Fruit fly (Drosophila melanogaster): ENCODE measurements around the gene Mybbp1A.

The Mybbp1A gene

dm6 chrX:599727-600126 is 29.8 kb upstream of the Mybbp1A start:
- peak; percentile 21 for TF ChIP-seq Hnf4 (GFP tag; optimal IDR thresholded peaks at IDR 0.05)
- TF ChIP-seq dmrt93B (GFP tag; optimal IDR thresholded peaks at IDR 0.05): no peak
- no peak for TF ChIP-seq usp (GFP tag; optimal IDR thresholded peaks at IDR 0.05)
- TF ChIP-seq foxo (GFP tag; optimal IDR thresholded peaks at IDR 0.05): no peak
- no peak for TF ChIP-seq CG32264 (GFP tag; optimal IDR thresholded peaks at IDR 0.05)
- peak; percentile 21 for TF ChIP-seq h (GFP tag; optimal IDR thresholded peaks at IDR 0.05)
- no peak for TF ChIP-seq dsf (GFP tag; optimal IDR thresholded peaks at IDR 0.05; ENCODE audit: borderline replicate concordance)
- no peak for TF ChIP-seq GATAd (GFP tag; optimal IDR thresholded peaks at IDR 0.05)
- no peak for TF ChIP-seq rgr (GFP tag; optimal IDR thresholded peaks at IDR 0.05)
- TF ChIP-seq Myc (optimal IDR thresholded peaks at IDR 0.05): no peak
- TF ChIP-seq brk (GFP tag; optimal IDR thresholded peaks at IDR 0.05): no peak
- TF ChIP-seq woc (GFP tag; optimal IDR thresholded peaks at IDR 0.05): no peak
- no peak for TF ChIP-seq jim (GFP tag; optimal IDR thresholded peaks at IDR 0.05)
- no peak for TF ChIP-seq Dfd (GFP tag; optimal IDR thresholded peaks at IDR 0.05)
- TF ChIP-seq CG9705 (GFP tag; optimal IDR thresholded peaks at IDR 0.05): no peak
- no peak for TF ChIP-seq Hr83 (GFP tag; optimal IDR thresholded peaks at IDR 0.05; ENCODE audit: poor library complexity, severe bottlenecking)
- no peak for TF ChIP-seq HLH106 (tag; optimal IDR thresholded peaks at IDR 0.05)
- no peak for TF ChIP-seq Dif (GFP tag; optimal IDR thresholded peaks at IDR 0.05; ENCODE audit: partially characterized antibody)
- TF ChIP-seq dl (GFP tag; optimal IDR thresholded peaks at IDR 0.05; ENCODE audit: insufficient read depth in 1 of 2, partially characterized antibody in 2 of 2): no peak
- TF ChIP-seq Rel (GFP tag; optimal IDR thresholded peaks at IDR 0.05): no peak
- peak; percentile 22 for TF ChIP-seq Rel (tag; optimal IDR thresholded peaks at IDR 0.05)
- no peak for TF ChIP-seq tai (GFP tag; optimal IDR thresholded peaks at IDR 0.05)
- no peak for TF ChIP-seq Vsx2 (GFP tag; optimal IDR thresholded peaks at IDR 0.05; ENCODE audit: partially characterized antibody)
- no peak for TF ChIP-seq Abd-B (GFP tag; optimal IDR thresholded peaks at IDR 0.05)
- TF ChIP-seq fru (GFP tag; optimal IDR thresholded peaks at IDR 0.05): peak; percentile 14
- peak; percentile 18 for TF ChIP-seq Jra (GFP tag; optimal IDR thresholded peaks at IDR 0.05)
- TF ChIP-seq sage (GFP tag; optimal IDR thresholded peaks at IDR 0.05): no peak
- no peak for TF ChIP-seq ey (GFP tag; optimal IDR thresholded peaks at IDR 0.05)

dm6 chrX:601984-602383 is 27.6 kb upstream of the Mybbp1A start:
- TF ChIP-seq Hnf4 (GFP tag; optimal IDR thresholded peaks at IDR 0.05) (no peak), lola (GFP tag; optimal IDR thresholded peaks at IDR 0.05) (no peak), woc (GFP tag; optimal IDR thresholded peaks at IDR 0.05) (no peak), Hr83 (GFP tag; optimal IDR thresholded peaks at IDR 0.05; ENCODE audit: poor library complexity, severe bottlenecking) (no peak), Hr78 (GFP tag; optimal IDR thresholded peaks at IDR 0.05) (no peak), Sp1 (GFP tag; optimal IDR thresholded peaks at IDR 0.05) (no peak), CrebA (GFP tag; optimal IDR thresholded peaks at IDR 0.05; ENCODE audit: borderline replicate concordance) (no peak), sv (GFP tag; optimal IDR thresholded peaks at IDR 0.05) (no peak), CG9705 (GFP tag; optimal IDR thresholded peaks at IDR 0.05) (no peak), HLH106 (tag; optimal IDR thresholded peaks at IDR 0.05) (no peak), fru (GFP tag; optimal IDR thresholded peaks at IDR 0.05) (no peak), N (GFP tag; optimal IDR thresholded peaks at IDR 0.05) (no peak), sage (GFP tag; optimal IDR thresholded peaks at IDR 0.05) (no peak), pan (optimal IDR thresholded peaks at IDR 0.05) (no peak), ey (GFP tag; optimal IDR thresholded peaks at IDR 0.05) (no peak), tai (GFP tag; optimal IDR thresholded peaks at IDR 0.05) (no peak), Mio (GFP tag; optimal IDR thresholded peaks at IDR 0.05) (no peak), usp (GFP tag; optimal IDR thresholded peaks at IDR 0.05) (no peak)

dm6 chrX:610048-610447 is 19.5 kb upstream of the Mybbp1A start:
- TF ChIP-seq GATAd (GFP tag; optimal IDR thresholded peaks at IDR 0.05) (no peak), Sp1 (GFP tag; optimal IDR thresholded peaks at IDR 0.05) (no peak), fru (GFP tag; optimal IDR thresholded peaks at IDR 0.05) (no peak), Abd-B (GFP tag; optimal IDR thresholded peaks at IDR 0.05) (no peak), rgr (GFP tag; optimal IDR thresholded peaks at IDR 0.05) (no peak), Rel (GFP tag; optimal IDR thresholded peaks at IDR 0.05) (no peak), Rel (tag; optimal IDR thresholded peaks at IDR 0.05) (no peak), CG9705 (GFP tag; optimal IDR thresholded peaks at IDR 0.05) (no peak), CG32264 (GFP tag; optimal IDR thresholded peaks at IDR 0.05) (no peak), N (GFP tag; optimal IDR thresholded peaks at IDR 0.05) (no peak), sage (GFP tag; optimal IDR thresholded peaks at IDR 0.05) (no peak), Dfd (GFP tag; optimal IDR thresholded peaks at IDR 0.05) (no peak), br (GFP tag; optimal IDR thresholded peaks at IDR 0.05) (no peak), tai (GFP tag; optimal IDR thresholded peaks at IDR 0.05) (no peak), Vsx2 (GFP tag; optimal IDR thresholded peaks at IDR 0.05; ENCODE audit: partially characterized antibody) (no peak)

All from whole organism, wandering third instar larva.